Worm (Caenorhabditis elegans) whole organism, young adult: ENCODE measurements around the gene tftc-3.

Source experiments
- B0336.3 ChIP-seq: fragments of 200-800 bp; sonication (Bioruptor generic); IDR thresholded peaks from 2 replicates; pipeline ENCODE4 v1.3.6; 2022; ENCODE audit warnings: missing genetic modification characterization, missing compliant biosample characterization
- C06A6.2 ChIP-seq: fragments of 200-800 bp; sonication (Bioruptor generic); conservative IDR thresholded peaks from 2 replicates; pipeline ENCODE4 v1.3.6; 2022; ENCODE audit warnings: missing genetic modification characterization, missing compliant biosample characterization
- D2030.7 ChIP-seq: fragments of 200-800 bp; sonication (Bioruptor generic); IDR thresholded peaks from 2 replicates; pipeline ENCODE4 v1.3.6; 2022; ENCODE audit warnings: missing genetic modification reagents, missing genetic modification characterization, missing compliant biosample characterization
- F10E7.11 ChIP-seq: sonication (generic microtip); optimal IDR thresholded peaks from 2 replicates; lab custom pipeline; 2017; ENCODE audit warnings: mild to moderate bottlenecking, missing genetic modification characterization, moderate library complexity, missing compliant biosample characterization
- F49E8.2 ChIP-seq: sonication (generic microtip); optimal IDR thresholded peaks from 3 replicates; lab custom pipeline; 2017; ENCODE audit warnings: missing genetic modification characterization, mild to moderate bottlenecking, missing compliant biosample characterization, antibody characterized with exemption, moderate library complexity; ENCODE audit not compliant: insufficient read depth
- Y53G8AR.9 ChIP-seq: fragments of 200-800 bp; sonication (Bioruptor generic); conservative IDR thresholded peaks from 2 replicates; pipeline ENCODE4 v1.3.6; 2022; ENCODE audit warnings: missing genetic modification reagents, missing genetic modification characterization, missing compliant biosample characterization
- Y95B8A.8 ChIP-seq: fragments of 200-800 bp; sonication (Bioruptor generic); IDR thresholded peaks from 2 replicates; pipeline ENCODE4 v1.3.6; 2022; ENCODE audit warnings: missing genetic modification reagents, missing genetic modification characterization, missing compliant biosample characterization
- ama-1 ChIP-seq, 3 experiments: fragments of 150-350 bp in 1 of 3; sonication (generic microtip) in 2 of 3; optimal IDR thresholded peaks; 2 replicates each; lab custom pipeline; 2014 to 2018; ENCODE audit warnings: missing biosample characterization in 2 of 3, missing genetic modification characterization in 2 of 3, missing genetic modification reagents in 2 of 3
- aptf-3 ChIP-seq: fragments of 200-800 bp; sonication (Bioruptor generic); IDR thresholded peaks from 2 replicates; pipeline ENCODE4 v1.3.6; 2022; ENCODE audit warnings: missing genetic modification characterization, missing compliant biosample characterization
- attf-6 ChIP-seq: fragments of 200-800 bp; sonication (Bioruptor generic); IDR thresholded peaks from 2 replicates; pipeline ENCODE4 v1.3.6; 2022; ENCODE audit warnings: missing genetic modification reagents, missing genetic modification characterization, missing compliant biosample characterization
- bed-2 ChIP-seq: fragments of 200-800 bp; sonication (Bioruptor generic); IDR thresholded peaks from 2 replicates; pipeline ENCODE4 v1.3.6; 2022; ENCODE audit warnings: missing genetic modification reagents, missing genetic modification characterization, missing compliant biosample characterization
- cebp-2 ChIP-seq: fragments of 200-800 bp; sonication (Bioruptor generic); IDR thresholded peaks from 2 replicates; pipeline ENCODE4 v1.3.6; 2022; ENCODE audit warnings: missing genetic modification characterization, missing compliant biosample characterization
- ceh-58 ChIP-seq: fragments of 200-800 bp; sonication (Bioruptor generic); IDR thresholded peaks from 2 replicates; pipeline ENCODE4 v1.3.6; 2022; ENCODE audit warnings: missing genetic modification characterization, missing compliant biosample characterization
- egl-18 ChIP-seq: fragments of 200-800 bp; sonication (Bioruptor generic); IDR thresholded peaks from 2 replicates; pipeline ENCODE4 v1.3.6; 2022; ENCODE audit warnings: missing genetic modification reagents, missing genetic modification characterization, missing compliant biosample characterization
- egl-44 ChIP-seq: fragments of 200-800 bp; sonication (Bioruptor generic); IDR thresholded peaks from 2 replicates; pipeline ENCODE4 v1.3.6; 2022; ENCODE audit warnings: missing genetic modification reagents, missing genetic modification characterization, missing compliant biosample characterization
- ekl-4 ChIP-seq: fragments of 200-800 bp; sonication (Bioruptor generic); IDR thresholded peaks from 2 replicates; pipeline ENCODE4 v1.3.6; 2022; ENCODE audit warnings: missing genetic modification reagents, missing genetic modification characterization, missing compliant biosample characterization
- fkh-3 ChIP-seq: sonication (generic microtip); optimal IDR thresholded peaks from 2 replicates; lab custom pipeline; 2016; ENCODE audit warnings: mild to moderate bottlenecking, missing genetic modification characterization, missing compliant biosample characterization
- hlh-12 ChIP-seq: sonication (generic microtip); optimal IDR thresholded peaks from 2 replicates; lab custom pipeline; 2016; ENCODE audit warnings: missing genetic modification characterization, missing compliant biosample characterization
- hlh-26 ChIP-seq: fragments of 200-800 bp; sonication (Bioruptor generic); conservative IDR thresholded peaks from 2 replicates; pipeline ENCODE4 v1.3.6; 2022; ENCODE audit warnings: missing genetic modification reagents, missing genetic modification characterization, missing compliant biosample characterization
- hrde-1 ChIP-seq: sonication (generic microtip); optimal IDR thresholded peaks from 2 replicates; lab custom pipeline; 2016; ENCODE audit warnings: missing genetic modification characterization, mild to moderate bottlenecking, missing compliant biosample characterization, moderate library complexity, missing genotype, missing genetic modification reagents, borderline replicate concordance
- let-607 ChIP-seq, 2 experiments: fragments of 200-800 bp in 1 of 2; sonication (Bioruptor generic) in 1 of 2; sonication (generic microtip) in 1 of 2; optimal IDR thresholded peaks; 2 replicates each; lab custom pipeline; 2016 to 2018; ENCODE audit warnings: mild to moderate bottlenecking in 2 of 2, missing compliant biosample characterization in 2 of 2, missing genetic modification characterization in 2 of 2, moderate library complexity in 2 of 2, missing genotype in 1 of 2
- lin-26 ChIP-seq: fragments of 200-800 bp; sonication (Bioruptor generic); IDR thresholded peaks from 2 replicates; pipeline ENCODE4 v1.3.6; 2022; ENCODE audit warnings: missing genetic modification reagents, missing genetic modification characterization, missing compliant biosample characterization
- lin-54 ChIP-seq: fragments of 200-800 bp; sonication (Bioruptor generic); optimal IDR thresholded peaks from 2 replicates; lab custom pipeline; 2018; ENCODE audit warnings: mild to moderate bottlenecking, missing genetic modification characterization, missing compliant biosample characterization
- lsl-1 ChIP-seq: fragments of 200-800 bp; sonication (Bioruptor generic); optimal IDR thresholded peaks from 2 replicates; lab custom pipeline; 2018; ENCODE audit warnings: mild to moderate bottlenecking, missing genetic modification characterization, moderate library complexity, missing compliant biosample characterization
- madf-6 ChIP-seq: fragments of 200-800 bp; sonication (Bioruptor generic); IDR thresholded peaks from 2 replicates; pipeline ENCODE4 v1.3.6; 2022; ENCODE audit warnings: missing genetic modification reagents, missing genetic modification characterization, missing compliant biosample characterization
- mcd-1 ChIP-seq: fragments of 200-800 bp; sonication (Bioruptor generic); IDR thresholded peaks from 2 replicates; pipeline ENCODE4 v1.3.6; 2022; ENCODE audit warnings: missing genetic modification reagents, missing genetic modification characterization, missing compliant biosample characterization
- mel-28 ChIP-seq: sonication (generic microtip); optimal IDR thresholded peaks from 2 replicates; lab custom pipeline; 2016; ENCODE audit warnings: borderline replicate concordance, mild to moderate bottlenecking, missing genetic modification characterization, missing compliant biosample characterization
- nfyb-1 ChIP-seq: fragments of 200-800 bp; sonication (Bioruptor generic); IDR thresholded peaks from 2 replicates; pipeline ENCODE4 v1.3.6; 2022; ENCODE audit warnings: missing genetic modification reagents, missing genetic modification characterization, missing compliant biosample characterization
- nhr-80 ChIP-seq: sonication (generic microtip); optimal IDR thresholded peaks from 2 replicates; lab custom pipeline; 2016; ENCODE audit warnings: missing genetic modification characterization, missing compliant biosample characterization
- rec-8 ChIP-seq, 2 experiments: sonication (generic microtip); optimal IDR thresholded peaks; 2 replicates each; lab custom pipeline; 2016; ENCODE audit warnings: mild to moderate bottlenecking in 2 of 2, missing genetic modification characterization in 2 of 2, missing genetic modification reagents in 2 of 2, missing genotype in 2 of 2, missing biosample characterization in 1 of 2, missing compliant biosample characterization in 1 of 2, moderate library complexity in 1 of 2
- repo-1 ChIP-seq: sonication (generic microtip); optimal IDR thresholded peaks from 2 replicates; lab custom pipeline; 2017; ENCODE audit warnings: mild to moderate bottlenecking, missing genetic modification characterization, missing compliant biosample characterization
- sea-2 ChIP-seq: fragments of 200-800 bp; sonication (Bioruptor generic); IDR thresholded peaks from 2 replicates; pipeline ENCODE4 v1.3.6; 2022; ENCODE audit warnings: missing genetic modification characterization, missing compliant biosample characterization
- somi-1 ChIP-seq: fragments of 200-800 bp; sonication (Bioruptor generic); optimal IDR thresholded peaks from 2 replicates; lab custom pipeline; 2018; ENCODE audit warnings: mild to moderate bottlenecking, missing genetic modification characterization, missing compliant biosample characterization
- sptf-2 ChIP-seq: fragments of 200-800 bp; sonication (Bioruptor generic); optimal IDR thresholded peaks from 2 replicates; lab custom pipeline; 2018; ENCODE audit warnings: mild to moderate bottlenecking, missing genetic modification characterization, missing compliant biosample characterization
- tlf-1 ChIP-seq: fragments of 200-800 bp; sonication (Bioruptor generic); optimal IDR thresholded peaks from 2 replicates; lab custom pipeline; 2018; ENCODE audit warnings: mild to moderate bottlenecking, missing genetic modification characterization, missing compliant biosample characterization
- unc-130 ChIP-seq: sonication (generic microtip); optimal IDR thresholded peaks from 2 replicates; lab custom pipeline; 2016; ENCODE audit warnings: missing genetic modification reagents, missing genetic modification characterization, missing compliant biosample characterization
- ztf-22 ChIP-seq: fragments of 200-800 bp; sonication (Bioruptor generic); optimal IDR thresholded peaks from 2 replicates; lab custom pipeline; 2018; ENCODE audit warnings: mild to moderate bottlenecking, missing genetic modification characterization, moderate library complexity, missing compliant biosample characterization

tftc-3 gene

DNA sequence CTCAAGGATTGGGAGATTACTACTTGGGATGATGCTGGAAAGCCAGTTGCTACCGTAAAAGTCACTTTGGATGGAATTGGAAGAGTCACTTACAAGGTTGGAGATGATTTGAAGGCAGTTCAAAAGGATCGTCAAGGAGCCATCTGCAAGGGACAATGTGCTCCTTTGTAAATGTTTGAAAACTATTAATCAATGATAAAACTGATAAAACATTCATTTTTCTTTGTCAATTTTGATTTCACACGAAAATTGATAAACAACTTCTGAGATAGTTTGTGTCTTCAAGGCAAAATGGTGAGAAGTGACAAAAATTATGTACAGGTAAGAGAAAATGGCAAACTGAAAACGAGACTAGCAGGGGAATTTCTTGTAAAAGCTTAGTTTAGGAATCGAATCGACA is 7.8 kb downstream of the tftc-3 start:
- TF ChIP-seq ceh-58 (GFP tag; lab: Robert Waterston, UW) (no peak), rec-8 (tag; optimal IDR thresholded peaks at IDR 0.05; lab: Kevin White, UChicago) (no peak), bed-2 (GFP tag; lab: Robert Waterston, UW) (no peak), let-607 (tag; optimal IDR thresholded peaks at IDR 0.05; lab: Kevin White, UChicago) (no peak), aptf-3 (GFP tag; lab: Robert Waterston, UW) (no peak), C06A6.2 (GFP tag; lab: Robert Waterston, UW) (no peak), tlf-1 (no peak)

DNA sequence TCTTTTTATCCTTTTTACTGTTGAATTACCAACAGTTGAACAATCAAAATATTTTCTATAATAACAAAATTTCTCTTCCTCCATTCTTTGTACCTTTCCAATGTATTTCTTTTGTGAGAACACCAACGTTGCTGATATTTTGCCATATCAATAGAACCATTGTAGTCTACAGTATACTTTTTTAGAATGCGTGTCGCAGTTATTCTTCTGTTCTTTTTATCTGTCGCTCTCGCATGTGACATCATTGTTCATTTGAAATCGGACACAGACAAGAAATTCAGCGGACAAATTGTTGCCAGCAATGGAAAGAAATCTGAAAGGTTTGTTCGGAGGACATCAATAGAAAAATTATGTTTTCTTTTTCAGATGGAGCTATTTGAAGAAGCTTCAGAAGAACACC is 8.2 kb downstream of the tftc-3 start, which contains the start of gene ZK856.7:
ZK856.7 (plus strand) TSS at position 186 of the 400 bp plus-strand sequence.
- TF ChIP-seq madf-6 (GFP tag; lab: Robert Waterston, UW) (no peak), F49E8.2 (no peak), ama-1 (optimal IDR thresholded peaks at IDR 0.05; lab: Kevin White, UChicago) (no peak), ama-1 (GFP tag; optimal IDR thresholded peaks at IDR 0.05; lab: Kevin White, UChicago) (peak in 1 of 2 experiments; percentile 7), repo-1 (tag; lab: Kevin White, UChicago) (no peak), F10E7.11 (tag; lab: Kevin White, UChicago) (no peak), sea-2 (no peak), egl-44 (no peak)

DNA sequence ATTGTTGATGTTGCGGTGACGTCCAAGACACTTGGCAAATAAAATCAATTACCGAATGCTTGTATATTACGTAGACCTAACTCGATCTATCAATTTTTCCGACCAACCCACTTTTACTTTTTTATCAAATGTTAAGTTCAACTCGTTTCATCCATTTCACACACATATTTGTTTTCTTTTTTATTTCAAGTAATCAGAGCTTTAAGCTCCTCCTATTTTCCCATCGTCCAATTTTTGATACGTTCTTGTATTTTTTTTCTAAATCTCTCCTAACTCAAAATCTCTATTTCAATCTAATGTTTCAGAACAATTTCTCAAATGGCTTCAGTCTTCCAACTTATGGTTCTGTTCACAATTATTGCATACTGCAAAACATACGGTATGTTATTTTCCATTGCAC is 11.8 kb downstream of the tftc-3 start, which contains the start of gene ZK856.6:
ZK856.6 (plus strand) TSS at position 301 of the 400 bp plus-strand sequence.
- TF ChIP-seq lin-54 (GFP tag; lab: Kevin White, UChicago): no peak
- TF ChIP-seq D2030.7 (GFP tag; lab: Robert Waterston, UW): no peak
- no peak for TF ChIP-seq ceh-58 (GFP tag; lab: Robert Waterston, UW)
- TF ChIP-seq mel-28: no peak
- no peak for TF ChIP-seq hlh-12 (tag; lab: Kevin White, UChicago)
- no peak for TF ChIP-seq ekl-4
- TF ChIP-seq repo-1 (tag; lab: Kevin White, UChicago): no peak
- no peak for TF ChIP-seq Y95B8A.8 (GFP tag; lab: Robert Waterston, UW)
- no peak for TF ChIP-seq madf-6 (GFP tag; lab: Robert Waterston, UW)
- no peak for TF ChIP-seq ztf-22 (GFP tag; lab: Kevin White, UChicago)
- TF ChIP-seq mcd-1 (GFP tag; lab: Robert Waterston, UW): no peak
- TF ChIP-seq let-607 (tag; optimal IDR thresholded peaks at IDR 0.05; lab: Kevin White, UChicago): no peak
- TF ChIP-seq attf-6 (GFP tag; lab: Robert Waterston, UW): no peak
- no peak for TF ChIP-seq egl-18 (GFP tag; lab: Robert Waterston, UW)
- no peak for TF ChIP-seq hlh-26 (GFP tag; lab: Robert Waterston, UW)
- TF ChIP-seq somi-1 (GFP tag; lab: Kevin White, UChicago): no peak

DNA sequence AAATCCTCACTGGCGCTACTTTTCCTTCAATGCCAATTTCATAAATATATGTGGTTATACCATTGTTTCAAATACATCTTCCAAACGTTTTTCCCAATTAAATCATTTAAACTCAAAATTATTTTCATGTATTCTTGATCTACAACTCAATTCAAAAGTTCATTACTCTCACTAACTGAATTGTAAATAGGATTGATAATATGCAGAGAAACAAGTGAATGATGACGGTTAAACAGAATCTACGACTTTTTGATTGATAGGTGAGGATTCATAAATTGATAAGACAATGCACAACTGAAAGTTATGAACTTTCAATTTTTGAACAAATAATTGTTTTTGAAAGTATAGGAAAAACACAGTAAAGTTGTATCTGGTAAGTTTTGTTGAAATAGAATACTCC is 18.9 kb downstream of the tftc-3 start:
- peak; percentile 23 for TF ChIP-seq nhr-80 (tag; lab: Kevin White, UChicago)
- no peak for TF ChIP-seq nfyb-1

DNA sequence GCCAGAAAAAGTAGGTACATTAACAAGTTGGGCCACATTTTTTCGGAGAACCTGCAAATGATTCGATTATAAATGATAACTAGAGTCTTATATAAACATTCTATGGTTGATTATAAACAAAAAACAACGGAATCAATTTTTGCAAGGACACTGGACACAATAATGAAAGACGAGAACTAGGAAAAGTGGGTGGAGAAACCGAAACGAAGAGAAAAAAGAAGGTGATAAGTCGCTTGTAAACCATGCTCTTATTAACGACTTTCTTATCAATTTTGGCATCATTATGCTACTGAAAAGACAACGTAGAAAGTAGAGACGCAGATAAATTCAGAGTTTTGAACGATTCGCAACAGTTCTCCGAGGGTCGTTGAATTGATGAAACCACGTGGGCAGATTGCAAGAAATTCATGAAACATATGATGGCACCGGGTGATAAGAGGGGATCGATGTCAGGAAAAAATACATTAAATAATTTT is 20.0 kb downstream of the tftc-3 start, which contains the start of gene ZK856.5:
ZK856.5 (minus strand) TSS at position 51 of the 476 bp plus-strand sequence.
- TF ChIP-seq let-607 (tag; optimal IDR thresholded peaks at IDR 0.05; lab: Kevin White, UChicago): peak in 1 of 2 experiments; percentile 16
- no peak for TF ChIP-seq F10E7.11 (tag; lab: Kevin White, UChicago)
- no peak for TF ChIP-seq fkh-3 (tag; lab: Kevin White, UChicago)
- TF ChIP-seq F49E8.2: no peak
- TF ChIP-seq sptf-2 (GFP tag; lab: Kevin White, UChicago): no peak
- no peak for TF ChIP-seq lsl-1
- TF ChIP-seq Y53G8AR.9: no peak
- no peak for TF ChIP-seq hrde-1 (tag; lab: Kevin White, UChicago)
- no peak for TF ChIP-seq hlh-12 (tag; lab: Kevin White, UChicago)
- TF ChIP-seq unc-130 (GFP tag; lab: Kevin White, UChicago): no peak
- no peak for TF ChIP-seq B0336.3 (GFP tag; lab: Robert Waterston, UW)
- no peak for TF ChIP-seq bed-2 (GFP tag; lab: Robert Waterston, UW)
- no peak for TF ChIP-seq lin-26 (GFP tag; lab: Robert Waterston, UW)
- no peak for TF ChIP-seq cebp-2 (GFP tag; lab: Robert Waterston, UW)
- peak; percentile 69 for TF ChIP-seq nhr-80 (tag; lab: Kevin White, UChicago)
